Fruit fly (Drosophila melanogaster): ENCODE results near the gene Brr2.

The Brr2 gene

dm6 chr3L:15982783-15983432 is 15.2 kb upstream of the Brr2 start, which contains the start of the genes brm and Arl1 (continued):
- TF ChIP-seq CG17186 (GFP tag; optimal IDR thresholded peaks at IDR 0.05) = peak; percentile 88
- peak; percentile 98 for TF ChIP-seq Hr3 (GFP tag; optimal IDR thresholded peaks at IDR 0.05)
- TF ChIP-seq CG3407 (GFP tag; optimal IDR thresholded peaks at IDR 0.05) = peak; percentile 94

dm6 chr3L:15982148-15982547 is 14.5 kb upstream of the Brr2 start:
- TF ChIP-seq CG13624 (GFP tag; optimal IDR thresholded peaks at IDR 0.05) (no peak), CG16779 (GFP tag; IDR thresholded peaks at IDR 0.05) (peak; percentile 44; the same call in 1 of the 2 replicates), cas (GFP tag; IDR thresholded peaks at IDR 0.05) (no peak), CG14667 (GFP tag; IDR thresholded peaks at IDR 0.05) (no peak), CG9932 (GFP tag; IDR thresholded peaks at IDR 0.05) (no peak), Hand (GFP tag; optimal IDR thresholded peaks at IDR 0.05) (no peak), CG4617 (GFP tag; optimal IDR thresholded peaks at IDR 0.05; ENCODE audit: borderline replicate concordance) (no peak), CG13123 (GFP tag; optimal IDR thresholded peaks at IDR 0.05) (no peak), Drgx (GFP tag; IDR thresholded peaks at IDR 0.05) (no peak), HLH54F (GFP tag; optimal IDR thresholded peaks at IDR 0.05) (no peak), CG10565 (GFP tag; optimal IDR thresholded peaks at IDR 0.05) (no peak), dm (GFP tag; optimal IDR thresholded peaks at IDR 0.05) (no peak), CG42726 (GFP tag; IDR thresholded peaks at IDR 0.05; ENCODE audit: partially characterized antibody) (0 out of 2 replicates have a peak, but pooled peaks have one; percentile 51), Gug (GFP tag; IDR thresholded peaks at IDR 0.05) (no peak), CG8478 (optimal IDR thresholded peaks at IDR 0.05) (no peak), HLH3B (GFP tag; IDR thresholded peaks at IDR 0.05) (no peak), esg (GFP tag; conservative IDR thresholded peaks at IDR 0.05) (no peak), CG3407 (GFP tag; optimal IDR thresholded peaks at IDR 0.05) (no peak), Rx (GFP tag; IDR thresholded peaks at IDR 0.05) (peak; percentile 38), CG12155 (GFP tag; optimal IDR thresholded peaks at IDR 0.05) (no peak), Bdp1 (GFP tag; optimal IDR thresholded peaks at IDR 0.05) (no peak), Med (GFP tag) (peak; percentile 20), CG6791 (GFP tag; IDR thresholded peaks at IDR 0.05; ENCODE audit: partially characterized antibody) (0 out of 3 replicates have a peak, but pooled peaks have one; percentile 13)

- 0 out of 2 replicates have a peak, but pooled peaks have one; percentile 7 for TF ChIP-seq E2f1 (GFP tag; IDR thresholded peaks at IDR 0.05)
- no peak for TF ChIP-seq slbo (GFP tag; IDR thresholded peaks at IDR 0.05)
- TF ChIP-seq CG9609 (GFP tag; optimal IDR thresholded peaks at IDR 0.05) = no peak
- TF ChIP-seq klu (GFP tag; IDR thresholded peaks at IDR 0.05) = no peak
- TF ChIP-seq chinmo (GFP tag; IDR thresholded peaks at IDR 0.05; ENCODE audit: partially characterized antibody) = peak; percentile 62; the same call in 1 of the 4 replicates
- TF ChIP-seq E2f2 (GFP tag; IDR thresholded peaks at IDR 0.05) = peak; percentile 66
- no peak for TF ChIP-seq CG5245 (GFP tag; optimal IDR thresholded peaks at IDR 0.05)
- peak; percentile 36 for TF ChIP-seq Dp (GFP tag; optimal IDR thresholded peaks at IDR 0.05)
- TF ChIP-seq crp (GFP tag; optimal IDR thresholded peaks at IDR 0.05) = peak in 1 of 2 experiments; percentile 48
These were observed 13.7 kb upstream of the Brr2 start for dm6 chr3L:15981403-15981802.

- peak; percentile 18 for TF ChIP-seq CG34376 (GFP tag; optimal IDR thresholded peaks at IDR 0.05)
- TF ChIP-seq sug (tag; optimal IDR thresholded peaks at IDR 0.05) = peak; percentile 50
- TF ChIP-seq CG12071 (GFP tag; optimal IDR thresholded peaks at IDR 0.05) = peak; percentile 19
- TF ChIP-seq disco-r (GFP tag; optimal IDR thresholded peaks at IDR 0.05) = no peak
- TF ChIP-seq CkIIα-i1 (GFP tag; IDR thresholded peaks at IDR 0.05) = no peak
- TF ChIP-seq CG42726 (GFP tag; IDR thresholded peaks at IDR 0.05; ENCODE audit: partially characterized antibody) = 0 out of 2 replicates have a peak, but pooled peaks have one; percentile 9
- TF ChIP-seq caup (GFP tag; optimal IDR thresholded peaks at IDR 0.05; ENCODE audit: severe bottlenecking) = peak; percentile 16
- TF ChIP-seq mirr (GFP tag; optimal IDR thresholded peaks at IDR 0.05) = peak; percentile 5
- peak; percentile 3 for TF ChIP-seq odd (GFP tag; optimal IDR thresholded peaks at IDR 0.05)
- no peak for TF ChIP-seq pnt (GFP tag; optimal IDR thresholded peaks at IDR 0.05)
- peak; percentile 6 for TF ChIP-seq CG15269 (tag; optimal IDR thresholded peaks at IDR 0.05)
- TF ChIP-seq Med (GFP tag) = peak; percentile 20
- peak; percentile 35 for TF ChIP-seq CG2678 (tag; optimal IDR thresholded peaks at IDR 0.05)
- TF ChIP-seq CG13894 (tag; optimal IDR thresholded peaks at IDR 0.05) = peak; percentile 53
- TF ChIP-seq CG6175 (GFP tag; IDR thresholded peaks at IDR 0.05) = peak; percentile 56; the same call in 2 of the 3 replicates
These were observed 12.2 kb upstream of the Brr2 start, which contains the start of gene CG17027 for dm6 chr3L:15979912-15980311. Gene CG17027, plus strand, starts transcription at chr3L:15980100.
